Worm (Caenorhabditis elegans): ENCODE data around the gene clec-163.
"Not testable (repeated sequence)": the region's sequence is repeated elsewhere in the genome, so short reads cannot be mapped to it uniquely, and the experiment has no call there.

clec-163 gene

DNA sequence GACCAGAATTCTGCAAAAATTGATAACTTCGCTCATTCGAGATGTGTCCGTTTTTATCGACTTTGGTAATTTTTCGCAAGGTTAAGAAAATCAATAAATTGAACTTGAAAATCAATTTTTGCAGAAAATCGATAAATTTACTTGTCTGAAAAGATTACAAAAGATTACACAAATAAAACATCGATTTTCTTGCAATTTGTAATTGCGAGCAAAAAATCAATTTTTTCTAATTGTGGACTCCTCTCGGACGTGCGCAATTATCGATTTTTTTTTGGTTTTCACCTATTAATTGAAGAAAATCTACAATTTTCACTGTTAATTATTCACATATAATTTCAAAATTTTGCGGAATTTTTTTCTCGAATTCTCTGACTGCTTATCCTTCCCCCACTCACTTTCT is 2.9 kb upstream of the clec-163 start:
- no peak for TF ChIP-seq K02D7.2 (tag; optimal IDR thresholded peaks at IDR 0.05)
- TF ChIP-seq hlh-13 (GFP tag; optimal IDR thresholded peaks at IDR 0.05): no peak
- no peak for TF ChIP-seq ref-2 (tag; optimal IDR thresholded peaks at IDR 0.05)
- TF ChIP-seq ceh-2 (tag; optimal IDR thresholded peaks at IDR 0.05): no peak
- no peak for TF ChIP-seq sdc-2 (tag; optimal IDR thresholded peaks at IDR 0.05)
- TF ChIP-seq hlh-15 (tag; optimal IDR thresholded peaks at IDR 0.05): no peak
- no peak for TF ChIP-seq dve-1 (tag; optimal IDR thresholded peaks at IDR 0.05)
- no peak for TF ChIP-seq ceh-19 (GFP tag; optimal IDR thresholded peaks at IDR 0.05)

DNA sequence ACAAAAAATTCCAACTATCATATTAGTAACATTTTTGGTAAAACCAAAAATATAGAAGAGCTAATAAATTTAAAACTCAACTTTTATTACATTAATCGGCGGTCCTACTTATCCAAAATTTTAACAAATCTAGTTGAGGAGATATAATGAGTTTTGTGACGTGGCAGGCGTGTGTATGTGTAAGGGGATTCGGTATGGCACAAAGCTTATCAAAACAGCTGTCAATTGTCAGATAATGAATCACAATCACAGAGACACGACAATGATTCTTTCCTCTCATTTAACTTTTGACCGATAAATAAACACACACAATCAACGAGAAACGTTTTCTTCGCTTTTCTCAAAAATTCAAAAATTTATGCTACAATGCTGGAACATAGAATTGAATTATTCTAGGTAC is 7.9 kb downstream of the clec-163 start, which contains the start of gene K11D9.3:
Gene K11D9.3, minus strand, starts transcription at position 181 of the 400 bp plus-strand sequence.
- no peak for TF ChIP-seq ceh-9 (tag; optimal IDR thresholded peaks at IDR 0.05)
- no peak for TF ChIP-seq fax-1 (tag; optimal IDR thresholded peaks at IDR 0.05)
- TF ChIP-seq pha-4 (tag; optimal IDR thresholded peaks at IDR 0.05): no peak
- no peak for TF ChIP-seq hlh-13 (GFP tag; optimal IDR thresholded peaks at IDR 0.05)
- TF ChIP-seq hlh-30 (tag; optimal IDR thresholded peaks at IDR 0.05; ENCODE audit: insufficient read depth): no peak
- no peak for TF ChIP-seq ets-4 (tag; optimal IDR thresholded peaks at IDR 0.05)
- TF ChIP-seq Y22D7AL.16 (tag; optimal IDR thresholded peaks at IDR 0.05): no peak

DNA sequence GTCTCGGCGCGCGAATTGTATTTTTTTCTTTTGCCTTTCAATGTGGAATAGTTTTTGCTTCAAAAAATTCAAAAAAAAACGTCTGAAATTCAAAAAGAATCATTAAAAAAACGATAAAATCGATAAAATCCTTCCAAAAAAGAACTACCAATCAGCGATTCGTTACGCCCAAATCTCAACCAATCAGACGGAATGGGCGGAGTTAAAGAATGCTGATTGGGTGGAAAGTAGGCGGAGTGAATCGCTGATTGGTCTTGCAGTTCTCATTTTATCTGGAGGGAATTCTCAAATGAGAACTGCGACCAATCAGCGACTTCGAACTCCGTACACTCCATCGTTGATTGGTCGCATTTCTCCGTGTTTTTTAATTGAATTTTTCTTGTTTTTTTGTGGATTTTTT is 11.0 kb downstream of the clec-163 start:
- peak; percentile 93 for TF ChIP-seq nfya-1 (tag; optimal IDR thresholded peaks at IDR 0.05)
- TF ChIP-seq pag-3 (tag; optimal IDR thresholded peaks at IDR 0.05; ENCODE audit: borderline replicate concordance): no peak

DNA sequence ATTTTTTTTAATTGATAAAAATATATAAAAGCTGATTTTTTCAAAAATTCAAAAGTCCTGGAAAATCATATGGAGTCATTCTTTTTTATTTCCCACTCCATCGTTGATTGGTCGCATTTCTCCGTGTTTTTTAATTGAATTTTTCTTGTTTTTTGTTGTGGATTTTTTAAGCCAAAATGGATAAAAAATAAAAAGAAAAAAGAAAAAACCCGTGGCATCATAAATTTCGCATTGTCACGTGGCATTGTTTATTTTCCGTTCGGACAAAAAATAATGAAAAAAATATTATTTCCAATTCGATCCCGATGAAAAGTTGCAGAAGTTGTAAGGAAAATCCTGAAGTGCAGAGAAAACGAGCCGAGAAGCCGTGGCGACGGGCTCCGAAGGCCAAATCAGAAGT is 11.5 kb downstream of the clec-163 start, which contains the start of gene klp-7:
Gene klp-7, plus strand, starts transcription at position 301 of the 400 bp plus-strand sequence.
- TF ChIP-seq pqm-1 (tag; optimal IDR thresholded peaks at IDR 0.05); unc-3 (GFP tag; conservative IDR thresholded peaks at IDR 0.05); unc-3 (tag; optimal IDR thresholded peaks at IDR 0.05); lin-11 (tag; optimal IDR thresholded peaks at IDR 0.05): not testable (repeated sequence)

DNA sequence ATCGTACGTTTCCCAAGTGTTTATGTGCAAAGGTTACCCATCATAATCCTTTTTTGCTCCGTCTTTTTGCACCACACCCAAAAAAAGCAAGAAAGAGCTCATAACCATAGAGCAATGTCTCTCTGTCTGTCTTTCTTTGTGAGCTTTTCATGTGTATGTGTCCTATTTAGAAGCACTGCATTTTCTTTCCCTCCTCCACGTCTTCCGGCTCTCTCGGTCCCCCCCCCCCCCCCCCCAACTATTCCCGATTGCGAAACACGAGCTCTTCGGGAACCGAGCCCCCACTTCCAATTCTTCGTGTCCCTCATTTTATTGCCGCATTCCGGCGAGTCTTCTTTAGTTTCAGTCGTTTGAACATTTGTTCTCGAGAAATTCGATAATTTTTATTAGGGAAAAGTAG is 12.7 kb downstream of the clec-163 start:
- no peak for TF ChIP-seq ama-1 (optimal IDR thresholded peaks at IDR 0.05)
- TF ChIP-seq tbx-7 (tag; optimal IDR thresholded peaks at IDR 0.05): no peak

DNA sequence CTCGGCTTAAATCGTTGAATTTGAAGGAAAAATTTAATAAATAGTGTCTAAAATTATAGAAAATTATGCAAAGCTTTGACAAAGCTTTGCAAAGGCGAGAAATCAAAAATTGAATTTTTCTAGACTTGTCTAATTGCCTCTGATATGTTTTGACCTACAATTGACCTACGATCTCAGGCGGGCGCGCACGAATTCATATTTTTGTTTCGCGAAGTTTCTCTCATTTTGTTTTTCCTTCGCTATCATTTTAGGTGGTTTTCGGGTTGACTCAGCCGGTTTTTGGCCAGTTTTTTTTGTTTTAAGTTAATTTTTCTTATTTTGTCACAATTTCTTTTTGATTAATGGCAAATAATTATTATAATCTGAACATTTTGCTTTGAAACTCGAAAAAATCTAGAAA is 13.1 kb downstream of the clec-163 start:
- TF ChIP-seq dmd-4 (tag; optimal IDR thresholded peaks at IDR 0.05; ENCODE audit: borderline replicate concordance) (no peak), ceh-9 (tag; optimal IDR thresholded peaks at IDR 0.05) (no peak), tbx-7 (tag; optimal IDR thresholded peaks at IDR 0.05) (no peak), mec-3 (tag; optimal IDR thresholded peaks at IDR 0.05; ENCODE audit: borderline replicate concordance) (no peak), ceh-2 (tag; optimal IDR thresholded peaks at IDR 0.05) (no peak), lin-11 (tag; optimal IDR thresholded peaks at IDR 0.05) (no peak), tbx-2 (tag; optimal IDR thresholded peaks at IDR 0.05) (no peak), ceh-34 (tag; optimal IDR thresholded peaks at IDR 0.05) (no peak), ceh-14 (tag; optimal IDR thresholded peaks at IDR 0.05) (no peak), ceh-19 (GFP tag; optimal IDR thresholded peaks at IDR 0.05) (no peak), hlh-6 (tag; optimal IDR thresholded peaks at IDR 0.05) (no peak), K02D7.2 (tag; optimal IDR thresholded peaks at IDR 0.05) (no peak), nfya-1 (tag; optimal IDR thresholded peaks at IDR 0.05) (no peak)

DNA sequence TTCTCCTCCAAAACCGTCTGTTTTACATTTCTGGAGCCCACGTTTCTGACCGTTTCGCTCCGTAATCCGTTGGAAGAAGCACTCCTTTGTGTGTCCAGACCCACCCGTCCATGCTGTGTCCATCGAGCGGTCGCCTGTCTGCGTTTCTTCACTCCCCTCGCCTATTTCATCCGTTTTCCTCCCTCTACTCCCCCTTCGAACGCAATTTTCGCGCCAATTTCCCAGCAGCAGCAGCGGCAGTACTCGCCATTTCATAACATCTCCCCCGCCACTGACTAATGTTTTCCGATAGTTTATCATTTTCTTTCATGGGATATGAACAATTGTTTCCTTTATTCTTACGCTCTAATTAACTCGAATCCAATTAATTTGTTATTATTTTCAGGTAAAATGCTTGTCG is 13.8 kb downstream of the clec-163 start:
- TF ChIP-seq pha-2 (tag; optimal IDR thresholded peaks at IDR 0.05): no peak
- TF ChIP-seq K02D7.2 (tag; optimal IDR thresholded peaks at IDR 0.05): no peak
- TF ChIP-seq ztf-16 (tag; optimal IDR thresholded peaks at IDR 0.05): peak; percentile 64
- TF ChIP-seq rnt-1 (tag; optimal IDR thresholded peaks at IDR 0.05): peak; percentile 4
- no peak for TF ChIP-seq ahr-1 (tag; optimal IDR thresholded peaks at IDR 0.05)
- no peak for TF ChIP-seq pha-4 (tag; optimal IDR thresholded peaks at IDR 0.05)
- TF ChIP-seq pat-9 (tag; optimal IDR thresholded peaks at IDR 0.05): no peak
- TF ChIP-seq fax-1 (tag; optimal IDR thresholded peaks at IDR 0.05): no peak
- TF ChIP-seq nfya-1 (tag; optimal IDR thresholded peaks at IDR 0.05): peak; percentile 39
- TF ChIP-seq ceh-2 (tag; optimal IDR thresholded peaks at IDR 0.05): peak; percentile 12
- no peak for TF ChIP-seq lim-6 (tag; optimal IDR thresholded peaks at IDR 0.05)
- no peak for TF ChIP-seq elt-2 (tag; optimal IDR thresholded peaks at IDR 0.05)
- no peak for TF ChIP-seq pag-3 (tag; optimal IDR thresholded peaks at IDR 0.05; ENCODE audit: borderline replicate concordance)
- TF ChIP-seq dmd-4 (tag; optimal IDR thresholded peaks at IDR 0.05; ENCODE audit: borderline replicate concordance): no peak
- TF ChIP-seq tbx-2 (tag; optimal IDR thresholded peaks at IDR 0.05): peak; percentile 70
- TF ChIP-seq unc-55 (GFP tag; optimal IDR thresholded peaks at IDR 0.05): peak; percentile 27
- TF ChIP-seq ceh-48 (tag; optimal IDR thresholded peaks at IDR 0.05): no peak
- no peak for TF ChIP-seq che-1 (tag; optimal IDR thresholded peaks at IDR 0.05)
- no peak for TF ChIP-seq ceh-19 (GFP tag; optimal IDR thresholded peaks at IDR 0.05)
- TF ChIP-seq Y22D7AL.16 (tag; optimal IDR thresholded peaks at IDR 0.05): no peak
- TF ChIP-seq ceh-34 (tag; optimal IDR thresholded peaks at IDR 0.05): peak; percentile 10
- TF ChIP-seq ceh-14 (tag; optimal IDR thresholded peaks at IDR 0.05): peak; percentile 27
- no peak for TF ChIP-seq ttx-3 (tag; optimal IDR thresholded peaks at IDR 0.05)
